Worm (Caenorhabditis elegans): ENCODE measurements around the gene fbxa-126.

fbxa-126 gene

DNA sequence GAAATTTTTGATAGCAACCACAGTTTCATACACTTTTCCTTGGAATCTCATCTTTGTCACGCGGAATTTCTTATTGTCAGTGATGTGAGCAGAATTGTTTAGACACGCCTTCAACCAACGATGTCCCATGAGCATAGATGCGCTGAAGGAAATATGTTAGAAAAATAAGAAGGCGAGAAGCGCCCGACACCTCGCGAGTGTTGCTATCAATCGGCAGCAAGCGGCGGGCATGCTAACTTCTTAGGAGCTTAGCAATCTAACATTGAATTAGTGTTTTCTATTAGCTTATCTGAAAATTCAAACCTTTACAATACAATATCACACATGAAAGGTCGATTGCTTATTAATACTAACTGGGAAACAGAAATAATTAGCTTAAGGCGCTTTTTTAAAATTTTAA lies 14.2 kb upstream of the fbxa-126 start:
- TF ChIP-seq lin-39 (tag; optimal IDR thresholded peaks at IDR 0.05) (no peak), vab-7 (GFP tag; IDR thresholded peaks at IDR 0.05) (no peak), F26F4.8 (GFP tag; conservative IDR thresholded peaks at IDR 0.05) (no peak), dve-1 (tag; optimal IDR thresholded peaks at IDR 0.05; ENCODE audit: insufficient read depth) (no peak), arid-1 (GFP tag; conservative IDR thresholded peaks at IDR 0.05) (no peak), ceh-82 (tag; optimal IDR thresholded peaks at IDR 0.05) (no peak)

DNA sequence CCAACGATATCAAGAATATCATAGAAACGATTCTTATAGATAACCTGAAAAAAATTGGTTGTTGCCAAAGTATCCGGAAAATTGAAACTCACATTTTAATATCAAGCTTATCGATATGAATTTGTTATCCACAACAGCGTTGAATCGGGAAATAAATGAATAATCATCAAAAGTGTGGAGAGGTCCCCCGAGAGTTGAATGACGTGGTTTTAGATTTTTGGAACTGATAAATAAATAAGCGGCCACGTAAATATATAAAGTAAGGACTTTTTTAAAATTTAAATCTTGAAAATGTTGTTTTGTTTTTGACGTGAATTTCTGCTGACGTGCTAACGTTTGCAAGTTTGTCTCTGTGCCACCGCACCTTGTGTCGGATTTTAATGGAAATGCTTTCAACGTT lies 12.8 kb upstream of the fbxa-126 start, which contains the start of gene Y67A10A.3:
Y67A10A.3 (minus strand) TSS at position 101 of the 400 bp plus-strand sequence.
- TF ChIP-seq arid-1 (GFP tag; conservative IDR thresholded peaks at IDR 0.05) (no peak), zip-2 (tag; optimal IDR thresholded peaks at IDR 0.05) (no peak), duxl-1 (tag; optimal IDR thresholded peaks at IDR 0.05; ENCODE audit: poor library complexity) (no peak)

DNA sequence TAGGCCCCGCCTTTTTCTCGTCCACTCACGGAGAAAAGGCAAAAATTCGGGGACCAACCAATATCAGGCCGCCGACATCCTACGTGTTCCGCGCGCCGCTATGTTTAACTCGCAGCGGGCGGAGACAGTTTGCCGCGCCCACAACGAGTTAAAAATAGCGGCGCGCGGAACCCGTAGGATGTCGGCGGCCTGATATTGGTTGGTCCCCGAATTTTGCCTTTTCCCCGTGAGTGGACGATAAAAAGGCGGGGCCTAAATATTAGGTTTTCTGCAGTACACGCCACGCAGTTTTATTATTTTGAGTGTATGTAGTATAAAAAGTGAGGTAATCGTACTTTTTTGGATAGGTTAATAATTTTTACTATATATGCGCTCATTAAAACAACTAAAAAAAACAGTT lies 6.7 kb upstream of the fbxa-126 start:
- TF ChIP-seq mdt-29 (GFP tag; IDR thresholded peaks at IDR 0.05) (0 out of 2 replicates have a peak, but pooled peaks have one; percentile 5), snpc-1.2 (GFP tag; IDR thresholded peaks at IDR 0.05) (peak; percentile 92)

DNA sequence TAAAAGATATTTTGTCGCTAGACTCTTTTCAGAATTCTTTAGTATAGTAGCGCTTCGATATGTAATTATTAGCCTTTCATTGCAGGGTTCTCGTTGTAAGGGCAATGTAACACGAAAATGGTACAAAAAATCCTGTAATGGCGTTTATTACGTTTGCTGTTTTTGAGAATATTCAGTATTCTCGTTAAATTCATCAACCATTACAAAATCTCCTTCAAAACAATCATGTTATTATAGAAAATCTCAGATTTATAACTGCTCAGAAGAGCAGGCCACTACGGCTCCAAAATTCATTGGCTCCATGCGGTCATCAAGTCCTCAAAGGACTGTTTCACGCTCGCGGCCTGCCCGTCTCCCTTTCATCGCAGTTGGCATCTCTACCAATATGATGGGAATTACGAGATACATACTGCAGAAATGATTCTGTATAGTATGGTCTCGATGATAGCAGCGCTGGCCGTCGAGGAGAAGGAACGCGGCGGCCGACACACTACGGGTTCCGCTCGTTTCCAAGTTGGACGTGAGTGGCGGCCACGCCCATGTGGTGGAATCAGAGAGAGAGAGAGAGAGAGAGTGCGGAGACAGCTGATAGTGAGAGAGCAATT lies 5.2 kb upstream of the fbxa-126 start:
- no peak for TF ChIP-seq lsy-2 (tag; optimal IDR thresholded peaks at IDR 0.05)
- TF ChIP-seq zfp-2 (tag; optimal IDR thresholded peaks at IDR 0.05), result no peak
- TF ChIP-seq nhr-6 (tag; optimal IDR thresholded peaks at IDR 0.05), result no peak
- TF ChIP-seq ceh-62 (tag; optimal IDR thresholded peaks at IDR 0.05), result no peak
- TF ChIP-seq ceh-44 (GFP tag; IDR thresholded peaks at IDR 0.05), result no peak
- TF ChIP-seq egl-43 (GFP tag; IDR thresholded peaks at IDR 0.05), result no peak; the same call in 1 of the 2 replicates
- TF ChIP-seq lin-1 (GFP tag; IDR thresholded peaks at IDR 0.05), result peak; percentile 57; the same call in 1 of the 2 replicates
- no peak for TF ChIP-seq attf-4 (tag; optimal IDR thresholded peaks at IDR 0.05)
- peak; percentile 67; the same call in 1 of the 2 replicates for TF ChIP-seq hmg-1.1 (GFP tag; IDR thresholded peaks at IDR 0.05)
- TF ChIP-seq tag-97 (GFP tag; IDR thresholded peaks at IDR 0.05), result no peak
- peak; percentile 85 for TF ChIP-seq arid-1 (GFP tag; conservative IDR thresholded peaks at IDR 0.05)
- TF ChIP-seq daf-8 (GFP tag; IDR thresholded peaks at IDR 0.05), result no peak
- TF ChIP-seq zip-11 (GFP tag; IDR thresholded peaks at IDR 0.05), result no peak
- TF ChIP-seq nhr-237 (tag; optimal IDR thresholded peaks at IDR 0.05), result no peak
- TF ChIP-seq dmd-6 (GFP tag; IDR thresholded peaks at IDR 0.05), result peak; percentile 89
- TF ChIP-seq unc-62 (GFP tag; optimal IDR thresholded peaks at IDR 0.05 in 1 of 2), result peak in 1 of 2 experiments; percentile 41
- no peak for TF ChIP-seq unc-62 (tag; optimal IDR thresholded peaks at IDR 0.05)
- TF ChIP-seq cey-2 (tag; optimal IDR thresholded peaks at IDR 0.05; ENCODE audit: borderline replicate concordance, insufficient read depth), result no peak
- TF ChIP-seq rbr-2 (tag; optimal IDR thresholded peaks at IDR 0.05), result peak; percentile 77
- TF ChIP-seq dmd-9 (GFP tag; IDR thresholded peaks at IDR 0.05), result peak; percentile 53; the same call in 1 of the 2 replicates
- TF ChIP-seq vab-7 (GFP tag; IDR thresholded peaks at IDR 0.05), result peak; percentile 43; the same call in 1 of the 2 replicates
- TF ChIP-seq zip-2 (tag; optimal IDR thresholded peaks at IDR 0.05), result no peak
- TF ChIP-seq ztf-7 (tag; optimal IDR thresholded peaks at IDR 0.05), result no peak
- no peak for TF ChIP-seq jun-1 (tag; optimal IDR thresholded peaks at IDR 0.05)
- TF ChIP-seq unc-39 (tag; optimal IDR thresholded peaks at IDR 0.05), result no peak
- peak; percentile 71; the same call in 1 of the 2 replicates for TF ChIP-seq php-3 (GFP tag; IDR thresholded peaks at IDR 0.05)
- 0 out of 2 replicates have a peak, but pooled peaks have one; percentile 7 for TF ChIP-seq nhr-41 (GFP tag; IDR thresholded peaks at IDR 0.05)
- TF ChIP-seq nhr-77 (tag; optimal IDR thresholded peaks at IDR 0.05), result no peak
- TF ChIP-seq lin-13 (GFP tag; optimal IDR thresholded peaks at IDR 0.05), result peak; percentile 64
- no peak; the same call in 1 of the 2 replicates for TF ChIP-seq set-16 (GFP tag; IDR thresholded peaks at IDR 0.05)
- TF ChIP-seq nhr-11 (tag; optimal IDR thresholded peaks at IDR 0.05), result no peak
- TF ChIP-seq F37D6.2 (tag; optimal IDR thresholded peaks at IDR 0.05), result peak; percentile 19
- TF ChIP-seq fos-1 (tag; optimal IDR thresholded peaks at IDR 0.05), result no peak
- TF ChIP-seq snpc-4 (tag; optimal IDR thresholded peaks at IDR 0.05), result peak; percentile 89
- peak; percentile 85 for TF ChIP-seq duxl-1 (tag; optimal IDR thresholded peaks at IDR 0.05; ENCODE audit: poor library complexity)
- no peak for TF ChIP-seq ZK337.2 (GFP tag; IDR thresholded peaks at IDR 0.05)
- no peak for TF ChIP-seq R02D3.7 (tag; optimal IDR thresholded peaks at IDR 0.05)
- no peak for TF ChIP-seq ztf-11 (tag; optimal IDR thresholded peaks at IDR 0.05)
- no peak for TF ChIP-seq Y105C5A.15 (GFP tag; IDR thresholded peaks at IDR 0.05)
- TF ChIP-seq ceh-82 (tag; optimal IDR thresholded peaks at IDR 0.05), result no peak

Measured in whole organism, L4 larva.